Fruit fly (Drosophila melanogaster) whole organism, embryonic: ENCODE measurements around the gene CG12438.

ENCODE experiments used
- Ada2b ChIP-seq: fragments of 200-800 bp; sonication (Bioruptor generic); IDR thresholded peaks from 2 replicates; pipeline ENCODE4 v1.3.6; 2022; ENCODE audit warnings: missing biosample characterization, missing genetic modification characterization
- C15 ChIP-seq: fragments of 200-800 bp; sonication (Bioruptor generic); IDR thresholded peaks from 3 replicates; pipeline ENCODE4 v1.3.6; 2022; ENCODE audit warnings: missing biosample characterization, missing genetic modification characterization
- CG10274 ChIP-seq: fragments of 200-800 bp; sonication (Bioruptor generic); optimal IDR thresholded peaks from 3 replicates; lab custom pipeline; 2017; ENCODE audit warnings: missing biosample characterization, mild to moderate bottlenecking, missing genetic modification characterization
- CG10431 ChIP-seq: fragments of 200-800 bp; sonication (Bioruptor generic); optimal IDR thresholded peaks from 3 replicates; lab custom pipeline; 2018; ENCODE audit warnings: missing biosample characterization, mild to moderate bottlenecking, missing genetic modification characterization
- CG10462 ChIP-seq: fragments of 200-800 bp; sonication (Bioruptor generic); optimal IDR thresholded peaks from 2 replicates; lab custom pipeline; 2016; ENCODE audit warnings: missing biosample characterization, missing genetic modification characterization
- CG10543 ChIP-seq: fragments of 200-800 bp; sonication (Bioruptor generic); optimal IDR thresholded peaks from 3 replicates; lab custom pipeline; 2017; ENCODE audit warnings: missing biosample characterization, mild to moderate bottlenecking, missing genetic modification characterization, moderate library complexity
- CG12104 ChIP-seq: fragments of 200-800 bp; sonication (Bioruptor generic); optimal IDR thresholded peaks from 3 replicates; lab custom pipeline; 2016; ENCODE audit warnings: missing biosample characterization, missing genetic modification characterization
- CG13624 ChIP-seq: fragments of 200-800 bp; sonication (Bioruptor generic); optimal IDR thresholded peaks from 2 replicates; lab custom pipeline; 2016; ENCODE audit warnings: missing biosample characterization, missing genetic modification characterization
- CG14014 ChIP-seq: fragments of 200-800 bp; sonication (Bioruptor generic); IDR thresholded peaks from 2 replicates; pipeline ENCODE4 v1.3.6; 2022; ENCODE audit warnings: missing biosample characterization, missing genetic modification characterization
- CG14710 ChIP-seq: fragments of 200-800 bp; sonication (Bioruptor generic); optimal IDR thresholded peaks from 3 replicates; lab custom pipeline; 2019; ENCODE audit warnings: missing biosample characterization, mild to moderate bottlenecking, missing genetic modification characterization, moderate library complexity
- CG17612 ChIP-seq: fragments of 200-800 bp; sonication (Bioruptor generic); IDR thresholded peaks from 2 replicates; pipeline ENCODE4 v1.3.6; 2022; ENCODE audit warnings: missing biosample characterization, missing genetic modification characterization
- CG18599 ChIP-seq: fragments of 200-800 bp; sonication (Bioruptor generic); optimal IDR thresholded peaks from 3 replicates; lab custom pipeline; 2017; ENCODE audit warnings: missing biosample characterization, missing genetic modification characterization, mild to moderate bottlenecking, moderate library complexity, missing genetic modification reagents
- CG3163 ChIP-seq: fragments of 200-800 bp; sonication (Bioruptor generic); optimal IDR thresholded peaks from 3 replicates; lab custom pipeline; 2016; ENCODE audit warnings: missing biosample characterization, missing genetic modification characterization
- CG3407 ChIP-seq: fragments of 200-800 bp; sonication (Bioruptor generic); optimal IDR thresholded peaks from 2 replicates; lab custom pipeline; 2018; ENCODE audit warnings: missing biosample characterization, mild to moderate bottlenecking, missing genetic modification characterization
- CG5180 ChIP-seq: fragments of 200-800 bp; sonication (Bioruptor generic); optimal IDR thresholded peaks from 3 replicates; lab custom pipeline; 2017; ENCODE audit warnings: missing biosample characterization, missing genetic modification characterization, mild to moderate bottlenecking, moderate library complexity, missing genetic modification reagents
- CG7556 ChIP-seq: fragments of 200-800 bp; sonication (Bioruptor generic); optimal IDR thresholded peaks from 2 replicates; lab custom pipeline; 2017; ENCODE audit warnings: missing biosample characterization, mild to moderate bottlenecking, missing genetic modification characterization
- CG7987 ChIP-seq: fragments of 200-800 bp; sonication (Bioruptor generic); optimal IDR thresholded peaks from 2 replicates; lab custom pipeline; 2018; ENCODE audit warnings: missing biosample characterization, mild to moderate bottlenecking, missing genetic modification characterization, moderate library complexity
- CG8281 ChIP-seq: fragments of 200-800 bp; sonication (Bioruptor generic); optimal IDR thresholded peaks from 2 replicates; lab custom pipeline; 2018; ENCODE audit warnings: missing biosample characterization, mild to moderate bottlenecking, missing genetic modification characterization, moderate library complexity
- CG9609 ChIP-seq: fragments of 200-800 bp; sonication (Bioruptor generic); optimal IDR thresholded peaks from 3 replicates; lab custom pipeline; 2016; ENCODE audit warnings: missing biosample characterization, missing genetic modification characterization
- CHES-1-like ChIP-seq: fragments of 200-800 bp; sonication (Bioruptor generic); optimal IDR thresholded peaks from 2 replicates; lab custom pipeline; 2016; ENCODE audit warnings: missing biosample characterization, missing genetic modification characterization
- Hey ChIP-seq: fragments of 200-800 bp; sonication (Bioruptor generic); optimal IDR thresholded peaks from 3 replicates; lab custom pipeline; 2018; ENCODE audit warnings: missing biosample characterization, mild to moderate bottlenecking, missing genetic modification characterization
- Hmr ChIP-seq: fragments of 200-800 bp; sonication (Bioruptor generic); optimal IDR thresholded peaks from 3 replicates; lab custom pipeline; 2017; ENCODE audit warnings: mild to moderate bottlenecking, missing biosample characterization, missing genetic modification reagents, missing genetic modification characterization
- Max ChIP-seq: fragments of 200-800 bp; sonication (Bioruptor generic); optimal IDR thresholded peaks from 2 replicates; lab custom pipeline; 2016; ENCODE audit warnings: missing biosample characterization, mild to moderate bottlenecking, missing genetic modification characterization
- Med ChIP-seq: fragments of 200-800 bp; sonication (Bioruptor generic); peaks from one replicate; lab custom pipeline; 2016; ENCODE audit warnings: missing biosample characterization, missing genetic modification characterization, mild to moderate bottlenecking, inconsistent platforms, moderate library complexity
- Mes4 ChIP-seq: fragments of 200-800 bp; sonication (Bioruptor generic); optimal IDR thresholded peaks from 2 replicates; lab custom pipeline; 2016; ENCODE audit warnings: missing biosample characterization, missing genetic modification characterization
- chinmo ChIP-seq: fragments of 200-800 bp; sonication (Bioruptor generic); IDR thresholded peaks from 4 replicates; pipeline ENCODE4 v1.3.6; 2022; ENCODE audit warnings: missing biosample characterization, missing genetic modification characterization; ENCODE audit not compliant: partially characterized antibody
- chm ChIP-seq: fragments of 200-800 bp; sonication (Bioruptor generic); IDR thresholded peaks from 2 replicates; pipeline ENCODE4 v1.3.6; 2022; ENCODE audit warnings: missing biosample characterization, missing genetic modification characterization
- croc ChIP-seq: fragments of 200-800 bp; sonication (Bioruptor generic); conservative IDR thresholded peaks from 3 replicates; pipeline ENCODE4 v1.3.6; 2022; ENCODE audit warnings: missing biosample characterization, missing genetic modification characterization
- crol ChIP-seq: fragments of 200-800 bp; sonication (Bioruptor generic); IDR thresholded peaks from 2 replicates; pipeline ENCODE4 v1.3.6; 2022; ENCODE audit warnings: missing biosample characterization, missing genetic modification characterization
- exex ChIP-seq: fragments of 200-800 bp; sonication (Bioruptor generic); optimal IDR thresholded peaks from 4 replicates; lab custom pipeline; 2018; ENCODE audit warnings: missing biosample characterization, mild to moderate bottlenecking, missing genetic modification characterization, moderate library complexity
- ftz-f1 ChIP-seq: fragments of 200-800 bp; sonication (Bioruptor generic); optimal IDR thresholded peaks from 2 replicates; lab custom pipeline; 2016; ENCODE audit warnings: missing biosample characterization, missing genetic modification characterization
- grau ChIP-seq: fragments of 200-800 bp; optimal IDR thresholded peaks from 3 replicates; lab custom pipeline; 2019; ENCODE audit warnings: missing biosample characterization, mild to moderate bottlenecking, missing genetic modification characterization, moderate library complexity
- grn ChIP-seq: fragments of 200-800 bp; sonication (Bioruptor generic); optimal IDR thresholded peaks from 3 replicates; lab custom pipeline; 2017; ENCODE audit warnings: missing biosample characterization, missing genetic modification characterization
- her ChIP-seq: fragments of 200-800 bp; sonication (Bioruptor generic); optimal IDR thresholded peaks from 2 replicates; lab custom pipeline; 2016; ENCODE audit warnings: missing biosample characterization, missing genetic modification characterization
- kah ChIP-seq: fragments of 200-800 bp; sonication (Bioruptor generic); optimal IDR thresholded peaks from 2 replicates; lab custom pipeline; 2018; ENCODE audit warnings: missing biosample characterization, mild to moderate bottlenecking, missing genetic modification characterization
- lmd ChIP-seq: fragments of 200-800 bp; sonication (Bioruptor generic); IDR thresholded peaks from 2 replicates; pipeline ENCODE4 v1.3.6; 2022; ENCODE audit warnings: missing biosample characterization, missing genetic modification characterization
- otp ChIP-seq: fragments of 200-800 bp; sonication (Bioruptor generic); IDR thresholded peaks from 3 replicates; pipeline ENCODE4, ENCODE4 v1.3.6; 2022; ENCODE audit warnings: missing biosample characterization, missing genetic modification characterization
- peb ChIP-seq: fragments of 200-800 bp; sonication (Bioruptor generic); IDR thresholded peaks from 2 replicates; pipeline ENCODE4 v1.3.6; 2022; ENCODE audit warnings: missing biosample characterization, missing genetic modification characterization
- pho ChIP-seq: fragments of 200-800 bp; sonication (Bioruptor generic); optimal IDR thresholded peaks from 2 replicates; lab custom pipeline; 2016; ENCODE audit warnings: missing biosample characterization, missing genetic modification characterization
- rib ChIP-seq: fragments of 200-800 bp; sonication (Bioruptor generic); IDR thresholded peaks from 2 replicates; pipeline ENCODE4 v1.3.6; 2022; ENCODE audit warnings: missing biosample characterization, missing genetic modification characterization
- sob ChIP-seq: fragments of 200-800 bp; sonication (Bioruptor generic); IDR thresholded peaks from 2 replicates; pipeline ENCODE4 v1.3.6; 2022; ENCODE audit warnings: missing biosample characterization, missing genetic modification characterization
- sqz ChIP-seq: fragments of 200-800 bp; sonication (Bioruptor generic); optimal IDR thresholded peaks from 3 replicates; lab custom pipeline; 2018; ENCODE audit warnings: missing biosample characterization, mild to moderate bottlenecking, missing genetic modification characterization
- stc ChIP-seq: fragments of 200-800 bp; sonication (Bioruptor generic); IDR thresholded peaks from 2 replicates; pipeline ENCODE4 v1.3.6; 2022; ENCODE audit warnings: missing biosample characterization, missing genetic modification characterization
- tin ChIP-seq: fragments of 200-800 bp; sonication (Bioruptor generic); optimal IDR thresholded peaks from 3 replicates; lab custom pipeline; 2016; ENCODE audit warnings: missing biosample characterization, missing genetic modification characterization
- unpg ChIP-seq: fragments of 200-800 bp; sonication (Bioruptor generic); optimal IDR thresholded peaks from 3 replicates; lab custom pipeline; 2018; ENCODE audit warnings: missing biosample characterization, mild to moderate bottlenecking, missing genetic modification characterization, moderate library complexity
- vnd ChIP-seq: fragments of 200-800 bp; sonication (Bioruptor generic); IDR thresholded peaks from 3 replicates; pipeline ENCODE4 v1.3.6; 2022; ENCODE audit warnings: missing biosample characterization, missing genetic modification characterization; ENCODE audit not compliant: partially characterized antibody
- vvl ChIP-seq: fragments of 200-800 bp; sonication (Bioruptor generic); IDR thresholded peaks from 2 replicates; pipeline ENCODE4 v1.3.6; 2022; ENCODE audit warnings: missing biosample characterization, missing genetic modification characterization
- yki ChIP-seq: fragments of >200 bp; optimal IDR thresholded peaks from 3 replicates; lab custom pipeline; 2018
- z ChIP-seq: fragments of 200-800 bp; sonication (Bioruptor generic); IDR thresholded peaks from 3 replicates; pipeline ENCODE4 v1.3.6; 2022; ENCODE audit warnings: missing biosample characterization, missing genetic modification characterization

The CG12438 gene

dm6 chr2L:8717618-8718336 lies 34.3 kb upstream of the CG12438 start (continued):
- TF ChIP-seq peb (GFP tag; lab: Robert Waterston, UW): peak; percentile 32; the same call in 1 of the 2 replicates
- TF ChIP-seq C15 (GFP tag; lab: Robert Waterston, UW): peak; percentile 52; the same call in 1 of the 3 replicates
- peak; percentile 86 for TF ChIP-seq vvl
- TF ChIP-seq otp (GFP tag; lab: Robert Waterston, UW): peak; percentile 48; the same call in 1 of the 3 replicates
- TF ChIP-seq CG3163: peak; percentile 83
- TF ChIP-seq tin (GFP tag; lab: Kevin White, UChicago): peak; percentile 86
- peak; percentile 32 for TF ChIP-seq CHES-1-like
- TF ChIP-seq vnd (GFP tag; lab: Robert Waterston, UW): no peak
- peak; percentile 50 for TF ChIP-seq kah (GFP tag; lab: Kevin White, UChicago)
- TF ChIP-seq Mes4 (GFP tag; lab: Kevin White, UChicago): peak; percentile 70
- peak; percentile 81 for TF ChIP-seq CG3407 (GFP tag; lab: Kevin White, UChicago)
- peak; percentile 99 for TF ChIP-seq crol (GFP tag; lab: Robert Waterston, UW)
- TF ChIP-seq CG7556: peak; percentile 97
- TF ChIP-seq Hmr: peak; percentile 95
- peak; percentile 85 for TF ChIP-seq CG14014 (GFP tag; lab: Robert Waterston, UW)
- TF ChIP-seq Ada2b (GFP tag; lab: Robert Waterston, UW): peak; percentile 76
- peak; percentile 80 for TF ChIP-seq stc

- TF ChIP-seq CG5180 (GFP tag; lab: Kevin White, UChicago) (no peak), CG7987 (GFP tag; lab: Kevin White, UChicago) (peak; percentile 34), grn (peak; percentile 98), vvl (no peak), CG9609 (GFP tag; lab: Kevin White, UChicago) (no peak), croc (no peak), Hey (peak; percentile 37), CG10462 (no peak), crol (GFP tag; lab: Robert Waterston, UW) (no peak), CG18599 (peak; percentile 33), CG13624 (GFP tag; lab: Kevin White, UChicago) (no peak), chm (GFP tag; lab: Robert Waterston, UW) (no peak), CG14710 (no peak), CG10543 (GFP tag; lab: Kevin White, UChicago) (peak; percentile 58), pho (GFP tag; lab: Kevin White, UChicago) (no peak), unpg (peak; percentile 11), sqz (GFP tag; lab: Kevin White, UChicago) (peak; percentile 32), CG17612 (GFP tag; lab: Robert Waterston, UW) (no peak), sob (GFP tag; lab: Robert Waterston, UW) (peak; percentile 38; the same call in 1 of the 2 replicates), CG3407 (GFP tag; lab: Kevin White, UChicago) (no peak), yki (lab: Kevin White, UChicago) (no peak), exex (tag; lab: Kevin White, UChicago) (peak; percentile 96), CG8281 (tag; lab: Kevin White, UChicago) (no peak), CG10431 (GFP tag; lab: Kevin White, UChicago) (no peak), lmd (GFP tag; lab: Robert Waterston, UW) (no peak), chinmo (0 out of 4 replicates have a peak, but pooled peaks have one; percentile 11), ftz-f1 (GFP tag; lab: Kevin White, UChicago) (peak; percentile 30), Med (GFP tag; lab: Kevin White, UChicago) (peak; percentile 54), rib (GFP tag; lab: Robert Waterston, UW) (peak; percentile 23; the same call in 1 of the 2 replicates), CG12104 (GFP tag; lab: Kevin White, UChicago) (no peak), CG10274 (peak; percentile 12), her (GFP tag; lab: Kevin White, UChicago) (peak; percentile 1), grau (tag; lab: Kevin White, UChicago) (peak; percentile 3), Max (GFP tag; lab: Kevin White, UChicago) (no peak), z (GFP tag; lab: Robert Waterston, UW) (no peak)
Measured at dm6 chr2L:8719757-8720156, 32.3 kb upstream of the CG12438 start.
